Worm (Caenorhabditis elegans): ENCODE results near the gene grl-14.
"Not testable (repeated sequence)": the region's sequence is repeated elsewhere in the genome, so short reads cannot be mapped to it uniquely, and the experiment has no call there.

ce11 chrV:20795374-20795773, 30.0 kb upstream of the grl-14 start:
- not testable (repeated sequence) for TF ChIP-seq aly-2 (tag; optimal IDR thresholded peaks at IDR 0.05); ama-1 (optimal IDR thresholded peaks at IDR 0.05); hlh-11 (tag; optimal IDR thresholded peaks at IDR 0.05); spr-1 (tag; optimal IDR thresholded peaks at IDR 0.05); saeg-2 (GFP tag; IDR thresholded peaks at IDR 0.05); nhr-77 (tag; optimal IDR thresholded peaks at IDR 0.05); lir-3 (tag; optimal IDR thresholded peaks at IDR 0.05); ceh-20 (GFP tag; IDR thresholded peaks at IDR 0.05); snpc-4 (tag; optimal IDR thresholded peaks at IDR 0.05); ceh-28 (tag; optimal IDR thresholded peaks at IDR 0.05); lin-39 (tag; optimal IDR thresholded peaks at IDR 0.05)

Measured in whole organism, L4 larva.